Fruit fly (Drosophila melanogaster) whole organism, pupa: Measurements from ENCODE around the gene Lerp.
A peak's percentile ranks its signal among the peaks of the same experiment; 100 is the strongest.

Source experiments
- CG10348 ChIP-seq: fragments of 200-800 bp; sonication (Bioruptor generic); IDR thresholded peaks from 2 replicates; pipeline ENCODE4 v1.3.6; 2022; ENCODE audit warnings: missing biosample characterization, missing genetic modification characterization
- CG12605 ChIP-seq: fragments of 200-800 bp; sonication (Bioruptor generic); IDR thresholded peaks from 2 replicates; pipeline ENCODE4 v1.3.6; 2022; ENCODE audit warnings: missing biosample characterization, missing genetic modification characterization
- CG13204 ChIP-seq: fragments of 200-800 bp; sonication (Bioruptor generic); optimal IDR thresholded peaks from 2 replicates; lab custom pipeline; 2018; ENCODE audit warnings: missing biosample characterization, mild to moderate bottlenecking, missing genetic modification characterization, moderate library complexity
- CG14655 ChIP-seq: fragments of 200-800 bp; sonication (Bioruptor generic); optimal IDR thresholded peaks from 3 replicates; lab custom pipeline; 2017; ENCODE audit warnings: mild to moderate bottlenecking, missing biosample characterization, missing genetic modification reagents, missing genetic modification characterization
- CG15710 ChIP-seq: fragments of 200-800 bp; sonication (Bioruptor generic); optimal IDR thresholded peaks from 2 replicates; lab custom pipeline; 2018; ENCODE audit warnings: missing biosample characterization, mild to moderate bottlenecking, missing genetic modification characterization, moderate library complexity
- CG17806 ChIP-seq: fragments of 200-800 bp; sonication (Bioruptor generic); optimal IDR thresholded peaks from 2 replicates; lab custom pipeline; 2018; ENCODE audit warnings: missing biosample characterization, mild to moderate bottlenecking, missing genetic modification characterization, moderate library complexity
- CG32121 ChIP-seq: fragments of 200-800 bp; sonication (Bioruptor generic); IDR thresholded peaks from 2 replicates; pipeline ENCODE4 v1.3.6; 2022; ENCODE audit warnings: missing biosample characterization, missing genetic modification characterization
- CG34367 ChIP-seq: fragments of 200-800 bp; sonication (Bioruptor generic); optimal IDR thresholded peaks from 2 replicates; lab custom pipeline; 2018; ENCODE audit warnings: missing biosample characterization, mild to moderate bottlenecking, missing genetic modification characterization
- CG4496 ChIP-seq: fragments of 200-800 bp; sonication (Bioruptor generic); IDR thresholded peaks from 3 replicates; pipeline ENCODE4 v1.3.6; 2022; ENCODE audit warnings: missing biosample characterization, missing genetic modification characterization
- CG8159 ChIP-seq: fragments of 200-800 bp; sonication (Bioruptor generic); optimal IDR thresholded peaks from 3 replicates; lab custom pipeline; 2018; ENCODE audit warnings: missing biosample characterization, mild to moderate bottlenecking, missing genetic modification characterization, moderate library complexity
- CG8301 ChIP-seq: fragments of 200-800 bp; sonication (Bioruptor generic); optimal IDR thresholded peaks from 2 replicates; lab custom pipeline; 2018; ENCODE audit warnings: missing biosample characterization, mild to moderate bottlenecking, missing genetic modification characterization
- CG9948 ChIP-seq: fragments of 200-800 bp; sonication (Bioruptor generic); optimal IDR thresholded peaks from 2 replicates; lab custom pipeline; 2018; ENCODE audit warnings: missing biosample characterization, mild to moderate bottlenecking, missing genetic modification characterization, moderate library complexity
- D1 ChIP-seq: fragments of 200-800 bp; sonication (Bioruptor generic); optimal IDR thresholded peaks from 2 replicates; lab custom pipeline; 2018; ENCODE audit warnings: missing biosample characterization, mild to moderate bottlenecking, missing genetic modification characterization, moderate library complexity
- EcR ChIP-seq: fragments of 200-800 bp; sonication (Bioruptor generic); optimal IDR thresholded peaks from 3 replicates; lab custom pipeline; 2019; ENCODE audit warnings: missing biosample characterization, missing genetic modification characterization, mild to moderate bottlenecking, moderate library complexity, missing genetic modification reagents
- Ets98B ChIP-seq: fragments of 200-800 bp; sonication (Bioruptor generic); IDR thresholded peaks from 2 replicates; pipeline ENCODE4 v1.3.6; 2022; ENCODE audit warnings: missing biosample characterization, missing genetic modification characterization
- Pif1A ChIP-seq: fragments of 200-800 bp; sonication (Bioruptor generic); optimal IDR thresholded peaks from 3 replicates; lab custom pipeline; 2016; ENCODE audit warnings: missing biosample characterization, missing genetic modification characterization
- Pif1B ChIP-seq: fragments of 200-800 bp; sonication (Bioruptor generic); optimal IDR thresholded peaks from 3 replicates; lab custom pipeline; 2016; ENCODE audit warnings: missing biosample characterization, missing genetic modification characterization
- Snoo ChIP-seq: fragments of 200-800 bp; sonication (Bioruptor generic); optimal IDR thresholded peaks from 3 replicates; lab custom pipeline; 2017; ENCODE audit warnings: missing biosample characterization, mild to moderate bottlenecking, missing genetic modification characterization, inconsistent platforms
- fd96Ca ChIP-seq: fragments of 200-800 bp; sonication (Bioruptor generic); IDR thresholded peaks from 3 replicates; pipeline ENCODE4 v1.3.6; 2022; ENCODE audit warnings: missing biosample characterization, missing genetic modification characterization
- gl ChIP-seq: fragments of 200-800 bp; sonication (Bioruptor generic); optimal IDR thresholded peaks from 2 replicates; lab custom pipeline; 2018; ENCODE audit warnings: missing biosample characterization, mild to moderate bottlenecking, missing genetic modification characterization
- rn ChIP-seq: fragments of 200-800 bp; sonication (Bioruptor generic); IDR thresholded peaks from 2 replicates; pipeline ENCODE4 v1.3.6; 2022; ENCODE audit warnings: missing biosample characterization, missing genetic modification characterization

The Lerp gene

DNA sequence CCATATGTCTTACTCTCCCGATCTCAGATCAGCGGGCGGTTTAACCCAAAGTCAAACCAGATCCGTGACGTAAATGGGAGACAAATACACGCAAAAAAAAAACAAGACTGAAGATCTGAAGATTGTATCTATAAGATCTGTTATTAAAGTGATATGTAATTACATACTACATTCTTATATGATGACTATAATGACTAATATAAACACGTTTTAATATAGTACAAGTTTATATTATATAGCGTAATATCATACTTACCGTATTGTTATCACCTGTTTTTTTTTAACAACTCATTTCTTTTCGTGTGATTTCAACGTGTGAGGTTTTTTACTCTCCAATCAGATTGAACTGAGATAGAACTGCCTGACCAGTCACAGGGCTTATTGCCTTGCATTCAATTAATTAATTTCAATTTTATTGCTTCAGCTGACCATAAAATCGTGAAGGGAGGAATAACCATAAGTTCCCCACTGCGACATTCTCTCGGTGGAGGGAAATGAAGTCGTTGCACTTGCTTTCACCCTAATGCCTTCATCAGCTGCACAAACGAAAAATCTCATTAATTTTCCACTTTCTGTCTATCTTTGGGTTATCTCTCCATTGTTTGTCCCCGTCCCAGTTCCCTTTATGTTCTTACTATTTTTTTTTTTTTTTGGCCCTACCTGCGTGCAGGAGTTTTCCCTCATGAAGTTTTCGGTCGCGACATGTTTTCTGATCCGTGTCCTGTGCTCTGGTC lies 61.3 kb downstream of the Lerp start:
- TF ChIP-seq D1 (tag; lab: Kevin White, UChicago) (no peak), CG8159 (tag; lab: Kevin White, UChicago) (peak; percentile 10), Ets98B (GFP tag; lab: Robert Waterston, UW) (no peak), CG4496 (GFP tag; lab: Robert Waterston, UW) (no peak), CG8301 (tag; lab: Kevin White, UChicago) (peak; percentile 4)

DNA sequence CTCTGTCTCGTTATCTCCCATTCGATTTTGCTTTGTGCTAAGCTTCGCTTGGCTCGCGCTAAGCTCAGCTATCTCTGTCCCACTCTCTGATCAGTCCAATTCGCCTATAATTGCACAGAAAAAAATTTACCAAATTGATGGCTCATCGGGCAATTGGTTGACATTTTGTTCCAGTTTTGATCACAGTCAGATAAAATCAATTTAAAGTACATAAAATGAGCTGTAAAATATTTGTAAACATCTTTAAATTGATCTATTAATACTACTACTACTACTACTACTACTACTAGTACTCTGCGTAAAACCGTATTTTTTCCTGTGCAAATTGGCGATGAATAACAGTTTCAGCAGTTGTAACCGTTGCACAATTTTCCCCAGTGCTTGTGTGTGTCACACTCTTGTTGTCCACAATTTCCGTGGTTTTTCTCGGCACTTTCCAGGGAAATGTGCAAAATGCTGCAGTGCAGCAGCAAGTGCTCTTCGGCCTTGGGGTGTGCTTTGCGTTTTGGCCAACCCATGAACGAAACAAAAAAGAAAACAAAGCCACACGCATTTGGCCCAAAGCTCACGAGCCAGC lies 63.3 kb downstream of the Lerp start:
- no peak for TF ChIP-seq CG13204 (GFP tag; lab: Kevin White, UChicago)
- peak; percentile 78 for TF ChIP-seq CG15710 (tag; lab: Kevin White, UChicago)
- peak; percentile 90 for TF ChIP-seq CG14655 (GFP tag; lab: Kevin White, UChicago)
- TF ChIP-seq CG9948 (tag; lab: Kevin White, UChicago), result peak; percentile 76
- TF ChIP-seq CG17806 (tag; lab: Kevin White, UChicago), result peak; percentile 74
- TF ChIP-seq CG4496 (GFP tag; lab: Robert Waterston, UW), result peak; percentile 82
- TF ChIP-seq gl (tag; lab: Kevin White, UChicago), result peak; percentile 35
- peak; percentile 87 for TF ChIP-seq CG8301 (tag; lab: Kevin White, UChicago)
- TF ChIP-seq Ets98B (GFP tag; lab: Robert Waterston, UW), result peak; percentile 73
- TF ChIP-seq CG10348, result peak; percentile 47; the same call in 1 of the 2 replicates
- peak; percentile 64 for TF ChIP-seq Pif1B (GFP tag; lab: Kevin White, UChicago)
- peak; percentile 78 for TF ChIP-seq fd96Ca
- TF ChIP-seq Pif1A (GFP tag; lab: Kevin White, UChicago), result peak; percentile 79
- no peak for TF ChIP-seq EcR (GFP tag; lab: Kevin White, UChicago)
- TF ChIP-seq CG12605 (GFP tag; lab: Robert Waterston, UW), result no peak
- peak; percentile 59; the same call in 1 of the 2 replicates for TF ChIP-seq rn (GFP tag; lab: Robert Waterston, UW)
- TF ChIP-seq D1 (tag; lab: Kevin White, UChicago), result peak; percentile 39
- TF ChIP-seq CG8159 (tag; lab: Kevin White, UChicago), result peak; percentile 77
- peak; percentile 88 for TF ChIP-seq CG32121
- TF ChIP-seq CG34367 (tag; lab: Kevin White, UChicago), result peak; percentile 45
- TF ChIP-seq Snoo (tag; lab: Kevin White, UChicago), result no peak

DNA sequence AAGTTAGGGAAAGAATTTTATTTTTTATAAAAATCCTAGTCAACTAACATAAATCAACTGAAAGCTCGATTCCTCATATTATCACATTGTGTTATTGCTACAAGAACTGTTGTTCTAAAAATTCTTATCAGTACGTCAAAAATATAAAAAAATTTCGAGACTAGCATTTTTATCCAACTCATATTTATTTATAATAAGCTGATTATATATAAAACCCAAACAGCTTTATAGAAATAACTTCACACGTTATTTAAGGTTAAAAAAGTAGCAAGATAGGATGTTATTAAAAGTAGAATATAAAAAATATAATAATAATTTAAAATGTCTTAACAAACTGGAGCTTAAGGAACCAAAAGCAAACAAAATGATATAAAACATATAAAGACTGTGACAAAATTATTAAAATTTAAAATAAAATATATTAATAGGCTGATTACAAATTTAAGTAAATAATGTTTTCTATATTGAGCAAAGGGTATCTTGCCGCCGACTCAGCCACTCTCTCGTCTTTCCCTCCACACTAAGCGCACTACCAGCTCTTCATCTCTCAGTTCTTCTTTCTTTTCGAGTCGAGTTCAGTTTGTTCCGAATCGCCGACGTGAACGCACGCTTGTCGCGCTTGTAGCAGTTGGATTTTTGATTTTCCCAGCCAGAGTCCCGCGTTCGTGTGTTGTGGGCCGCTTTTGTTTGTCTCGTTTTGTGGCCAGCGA lies 64.3 kb downstream of the Lerp start, which contains the start of gene Tl:
Gene Tl (plus strand): TSS at position 573 of the 710 bp plus-strand sequence.
- peak; percentile 61 for TF ChIP-seq EcR (GFP tag; lab: Kevin White, UChicago)
- TF ChIP-seq fd96Ca, result peak; percentile 45; the same call in 1 of the 3 replicates
- no peak for TF ChIP-seq CG13204 (GFP tag; lab: Kevin White, UChicago)
- TF ChIP-seq Pif1A (GFP tag; lab: Kevin White, UChicago), result no peak
- TF ChIP-seq CG34367 (tag; lab: Kevin White, UChicago), result no peak
- no peak; the same call in 1 of the 2 replicates for TF ChIP-seq CG12605 (GFP tag; lab: Robert Waterston, UW)
- no peak for TF ChIP-seq Snoo (tag; lab: Kevin White, UChicago)
- peak; percentile 19 for TF ChIP-seq CG8159 (tag; lab: Kevin White, UChicago)
- peak; percentile 26 for TF ChIP-seq CG9948 (tag; lab: Kevin White, UChicago)
- TF ChIP-seq rn (GFP tag; lab: Robert Waterston, UW), result 0 out of 2 replicates have a peak, but pooled peaks have one; percentile 8
- peak; percentile 25 for TF ChIP-seq CG14655 (GFP tag; lab: Kevin White, UChicago)
- TF ChIP-seq Ets98B (GFP tag; lab: Robert Waterston, UW), result peak; percentile 63
- TF ChIP-seq gl (tag; lab: Kevin White, UChicago), result no peak
- 0 out of 2 replicates have a peak, but pooled peaks have one; percentile 15 for TF ChIP-seq CG32121
- TF ChIP-seq CG4496 (GFP tag; lab: Robert Waterston, UW), result peak; percentile 68
- TF ChIP-seq, all 21 proteins: peak for 9

DNA sequence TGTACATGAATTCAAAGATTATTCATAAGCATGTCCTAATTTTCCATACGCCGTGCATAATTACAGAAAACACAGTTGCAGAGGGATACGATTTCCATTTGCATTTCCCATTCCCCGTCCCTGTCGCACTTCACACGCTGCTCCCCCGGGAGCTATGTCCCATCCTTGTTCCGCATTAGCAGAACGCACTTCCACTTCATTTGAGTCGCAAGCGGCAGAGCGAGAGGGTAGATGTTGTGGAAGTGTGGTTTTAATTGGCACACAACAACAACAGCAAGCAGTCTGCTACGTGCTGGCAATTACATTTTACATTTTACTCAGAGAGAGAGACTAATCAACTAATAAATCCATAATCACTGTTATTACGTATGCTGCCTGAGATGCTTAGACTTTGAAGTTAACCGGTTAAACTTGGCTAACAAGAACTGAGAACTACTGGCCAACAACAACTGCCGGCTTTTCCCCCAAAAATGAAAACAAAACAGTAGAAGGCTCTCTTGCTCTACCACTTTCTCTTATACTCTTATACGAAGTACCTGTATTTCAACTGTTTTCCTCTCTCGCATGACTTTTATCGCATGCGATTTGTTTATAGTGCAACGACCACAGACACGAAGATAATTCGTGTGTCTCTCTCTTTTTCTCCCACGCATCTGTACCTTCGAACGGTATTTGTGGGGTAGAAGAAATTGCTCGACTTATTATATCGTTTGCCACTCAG lies 65.0 kb downstream of the Lerp start:
- TF ChIP-seq Snoo (tag; lab: Kevin White, UChicago) (no peak), CG10348 (no peak), CG4496 (GFP tag; lab: Robert Waterston, UW) (0 out of 3 replicates have a peak, but pooled peaks have one; percentile 16), EcR (GFP tag; lab: Kevin White, UChicago) (peak; percentile 88), CG14655 (GFP tag; lab: Kevin White, UChicago) (no peak), CG12605 (GFP tag; lab: Robert Waterston, UW) (no peak), fd96Ca (no peak), CG13204 (GFP tag; lab: Kevin White, UChicago) (no peak), CG8301 (tag; lab: Kevin White, UChicago) (no peak)
